Worm (Caenorhabditis elegans): ENCODE data around the gene coh-4.

DNA sequence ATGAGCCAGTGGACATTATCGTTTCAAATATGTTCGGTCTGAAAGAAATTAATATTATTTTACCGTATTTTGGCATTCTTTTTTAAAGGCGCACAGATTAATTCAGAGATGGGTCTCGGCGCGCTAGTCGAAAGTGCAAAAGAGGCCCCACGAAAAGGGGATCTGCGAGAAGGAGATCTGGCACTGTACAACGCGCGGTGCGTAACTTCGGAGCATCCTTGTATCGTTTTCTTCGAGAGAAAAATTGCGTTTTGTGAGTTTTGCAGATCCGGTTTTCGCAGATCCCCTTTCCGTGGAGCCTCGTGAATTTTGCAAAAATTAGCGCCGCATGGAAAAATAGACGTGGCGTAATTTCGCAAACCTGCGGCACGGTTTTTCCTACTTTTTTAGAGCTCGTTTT, 6.3 kb upstream of the coh-4 start:
- no peak for TF ChIP-seq him-1 (tag; optimal IDR thresholded peaks at IDR 0.05)
- no peak for TF ChIP-seq W03F9.2 (tag; optimal IDR thresholded peaks at IDR 0.05)
